Fruit fly (Drosophila melanogaster): ENCODE measurements around the gene ApepP.

The ApepP gene

DNA sequence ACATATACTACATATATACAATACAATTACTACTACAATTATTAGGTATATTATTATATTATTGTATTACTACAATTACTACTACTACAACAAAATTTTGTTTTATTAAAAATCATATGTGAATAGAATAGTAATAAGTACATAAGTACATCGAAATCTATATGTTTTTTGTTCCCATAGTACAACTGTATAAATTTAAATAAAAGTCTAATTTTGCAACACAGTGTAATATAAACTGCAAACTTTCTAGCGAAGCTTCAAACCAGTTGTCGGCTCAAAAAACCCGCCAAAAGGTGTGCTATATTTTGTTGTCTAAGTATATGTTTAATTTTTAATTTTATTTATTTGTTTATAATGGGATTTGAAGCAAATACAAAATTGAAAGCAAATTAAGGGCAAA, 50.7 kb downstream of the ApepP start (continued):
- TF ChIP-seq CG7357 (GFP tag; IDR thresholded peaks at IDR 0.05) (no peak), CG10462 (GFP tag; optimal IDR thresholded peaks at IDR 0.05) (no peak), HLH54F (GFP tag; optimal IDR thresholded peaks at IDR 0.05) (no peak), mirr (GFP tag; optimal IDR thresholded peaks at IDR 0.05) (no peak), otp (GFP tag; IDR thresholded peaks at IDR 0.05) (no peak), CG10321 (GFP tag; IDR thresholded peaks at IDR 0.05) (no peak), jigr1 (GFP tag; IDR thresholded peaks at IDR 0.05) (no peak), CG30431 (GFP tag; optimal IDR thresholded peaks at IDR 0.05) (no peak), Awh (GFP tag; IDR thresholded peaks at IDR 0.05) (no peak), ci (GFP tag; IDR thresholded peaks at IDR 0.05) (no peak), Oaz (GFP tag; IDR thresholded peaks at IDR 0.05) (no peak), CG17186 (GFP tag; optimal IDR thresholded peaks at IDR 0.05) (no peak), tll (GFP tag; optimal IDR thresholded peaks at IDR 0.05) (no peak), D19A (tag; optimal IDR thresholded peaks at IDR 0.05) (peak; percentile 25), HLH3B (GFP tag; IDR thresholded peaks at IDR 0.05) (no peak), CG18262 (tag; optimal IDR thresholded peaks at IDR 0.05) (peak; percentile 22), CG4707 (GFP tag; optimal IDR thresholded peaks at IDR 0.05) (no peak), kah (GFP tag; optimal IDR thresholded peaks at IDR 0.05) (no peak), CG1832 (GFP tag; optimal IDR thresholded peaks at IDR 0.05) (no peak), tgo (GFP tag; IDR thresholded peaks at IDR 0.05) (no peak), PHDP (tag; optimal IDR thresholded peaks at IDR 0.05) (peak; percentile 41), CG13894 (tag; optimal IDR thresholded peaks at IDR 0.05) (no peak), vvl (GFP tag; IDR thresholded peaks at IDR 0.05) (no peak; the same call in 1 of the 2 replicates), BtbVII (GFP tag; optimal IDR thresholded peaks at IDR 0.05) (no peak), CG5245 (GFP tag; optimal IDR thresholded peaks at IDR 0.05) (no peak), da (GFP tag; optimal IDR thresholded peaks at IDR 0.05) (no peak), CG9817 (tag; optimal IDR thresholded peaks at IDR 0.05) (no peak), NFAT (GFP tag; IDR thresholded peaks at IDR 0.05) (no peak), bcd (GFP tag; optimal IDR thresholded peaks at IDR 0.05) (no peak)

DNA sequence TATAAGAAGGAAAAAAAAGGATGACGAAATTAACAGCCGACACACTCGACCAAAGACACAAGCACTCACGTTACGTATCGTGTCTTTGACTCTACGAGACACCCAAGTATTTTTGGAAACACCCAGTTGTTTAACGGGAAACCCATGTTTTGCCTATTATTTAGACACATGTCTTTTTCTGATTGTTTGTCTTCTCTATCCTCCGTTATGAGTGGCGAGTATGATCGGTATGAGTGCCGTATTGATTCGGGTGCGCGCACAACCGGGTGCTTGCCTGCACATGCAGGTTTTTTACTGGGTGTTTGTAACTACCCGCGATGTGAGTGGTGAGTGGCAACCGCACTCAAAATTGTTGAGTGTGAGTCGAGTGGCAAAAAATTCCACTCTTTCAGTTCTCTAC, 51.1 kb downstream of the ApepP start:
- TF ChIP-seq twi (tag; optimal IDR thresholded peaks at IDR 0.05) (peak; percentile 87), CG3163 (GFP tag; optimal IDR thresholded peaks at IDR 0.05) (peak; percentile 21), CG9437 (GFP tag; optimal IDR thresholded peaks at IDR 0.05) (peak; percentile 79), CG10654 (GFP tag; optimal IDR thresholded peaks at IDR 0.05) (no peak), Ets65A (GFP tag) (peak; percentile 78), CG8290 (GFP tag; optimal IDR thresholded peaks at IDR 0.05) (no peak), CG8290 (tag; optimal IDR thresholded peaks at IDR 0.05) (peak in 1 of 2 experiments; percentile 9), z (GFP tag; IDR thresholded peaks at IDR 0.05) (peak; percentile 94), CG10366 (GFP tag; IDR thresholded peaks at IDR 0.05) (peak; percentile 9; the same call in 1 of the 2 replicates), CG15479 (GFP tag; optimal IDR thresholded peaks at IDR 0.05) (peak; percentile 4), tll (GFP tag; optimal IDR thresholded peaks at IDR 0.05) (peak in 1 of 2 experiments; percentile 51), CG2199 (GFP tag; IDR thresholded peaks at IDR 0.05) (peak; percentile 98), CG43689 (GFP tag; IDR thresholded peaks at IDR 0.05) (no peak), Meics (GFP tag; optimal IDR thresholded peaks at IDR 0.05) (no peak), Med (GFP tag) (peak; percentile 75)
